ENCODE assay signal across 1 fruit fly cellular context in genomic region chr3R:5211901-5212758, dm6.
TF ChIP-seq lines count a peak whose summit lies in the region.

No protein-coding gene starts in this region.

TF ChIP-seq in whole organism, embryonic, 481 proteins besides CTCF, POLR2A, EP300 and RAD21 (continued from another document and continues in another):
- TF ChIP-seq CG11085 (GFP tag; IDR thresholded peaks at IDR 0.05; lab: Robert Waterston, UW) (no peak), pb (GFP tag; optimal IDR thresholded peaks at IDR 0.05; lab: Kevin White, UChicago) (peak; percentile 74), Nf-YA (GFP tag; IDR thresholded peaks at IDR 0.05; lab: Robert Waterston, UW) (no peak), CG11723 (GFP tag; optimal IDR thresholded peaks at IDR 0.05; lab: Kevin White, UChicago) (peak; percentile 44), CG15696 (tag; optimal IDR thresholded peaks at IDR 0.05; lab: Kevin White, UChicago) (peak; percentile 99), CG6689 (GFP tag; IDR thresholded peaks at IDR 0.05; lab: Robert Waterston, UW) (peak; percentile 78), CG7745 (tag; optimal IDR thresholded peaks at IDR 0.05; lab: Kevin White, UChicago) (peak; percentile 52), CG12744 (GFP tag; optimal IDR thresholded peaks at IDR 0.05; lab: Kevin White, UChicago) (peak; percentile 42), trem (tag; optimal IDR thresholded peaks at IDR 0.05; lab: Kevin White, UChicago) (peak; percentile 92), tio (GFP tag; optimal IDR thresholded peaks at IDR 0.05; lab: Kevin White, UChicago) (peak; percentile 74), CG33213 (GFP tag; optimal IDR thresholded peaks at IDR 0.05; lab: Kevin White, UChicago) (peak; percentile 70), zf30C (GFP tag; optimal IDR thresholded peaks at IDR 0.05; lab: Kevin White, UChicago) (peak; percentile 100), CG4282 (GFP tag; optimal IDR thresholded peaks at IDR 0.05; lab: Kevin White, UChicago) (peak; percentile 28), CG7928 (GFP tag; optimal IDR thresholded peaks at IDR 0.05; lab: Kevin White, UChicago) (no peak), Hr78 (GFP tag; optimal IDR thresholded peaks at IDR 0.05; lab: Kevin White, UChicago) (peak in 1 of 2 experiments; percentile 6), fu2 (GFP tag; optimal IDR thresholded peaks at IDR 0.05; lab: Kevin White, UChicago) (no peak), ab (GFP tag; optimal IDR thresholded peaks at IDR 0.05; lab: Kevin White, UChicago) (peak; percentile 59), usp (GFP tag; optimal IDR thresholded peaks at IDR 0.05; lab: Kevin White, UChicago) (no peak), Nf-YB (GFP tag; optimal IDR thresholded peaks at IDR 0.05; lab: Kevin White, UChicago) (peak; percentile 63), CG10267 (tag; optimal IDR thresholded peaks at IDR 0.05; lab: Kevin White, UChicago) (peak; percentile 87), Ets65A (GFP tag; lab: Kevin White, UChicago) (peak; percentile 97), Ssrp (tag; optimal IDR thresholded peaks at IDR 0.05; lab: Kevin White, UChicago) (peak; percentile 79), CG14860 (GFP tag; IDR thresholded peaks at IDR 0.05; lab: Robert Waterston, UW; ENCODE audit: partially characterized antibody) (no peak), kay (GFP tag; optimal IDR thresholded peaks at IDR 0.05; lab: Kevin White, UChicago) (peak; percentile 45), Hr39 (optimal IDR thresholded peaks at IDR 0.05; lab: Kevin White, UChicago) (no peak), CG7987 (GFP tag; optimal IDR thresholded peaks at IDR 0.05; lab: Kevin White, UChicago) (peak; percentile 23), Eip74EF (GFP tag; optimal IDR thresholded peaks at IDR 0.05; lab: Kevin White, UChicago) (no peak), CHES-1-like (GFP tag; optimal IDR thresholded peaks at IDR 0.05; lab: Kevin White, UChicago) (peak; percentile 69), CG6254 (GFP tag; optimal IDR thresholded peaks at IDR 0.05; lab: Kevin White, UChicago) (peak; percentile 78), CG7963 (GFP tag; IDR thresholded peaks at IDR 0.05; lab: Robert Waterston, UW; ENCODE audit: partially characterized antibody) (no peak), inv (GFP tag; IDR thresholded peaks at IDR 0.05; lab: Robert Waterston, UW; ENCODE audit: partially characterized antibody) (no peak), CG31388 (GFP tag; optimal IDR thresholded peaks at IDR 0.05; lab: Kevin White, UChicago) (peak; percentile 26), Lim3 (GFP tag; IDR thresholded peaks at IDR 0.05; lab: Robert Waterston, UW) (no peak), Adf1 (GFP tag; IDR thresholded peaks at IDR 0.05; lab: Robert Waterston, UW) (no peak), her (GFP tag; optimal IDR thresholded peaks at IDR 0.05; lab: Kevin White, UChicago) (peak; percentile 66), crol (GFP tag; IDR thresholded peaks at IDR 0.05; lab: Robert Waterston, UW) (no peak), lola (GFP tag; optimal IDR thresholded peaks at IDR 0.05; lab: Kevin White, UChicago) (peak in 1 of 3 experiments; percentile 96), lilli (GFP tag; optimal IDR thresholded peaks at IDR 0.05; lab: Kevin White, UChicago) (peak; percentile 66), CG7357 (GFP tag; IDR thresholded peaks at IDR 0.05; lab: Robert Waterston, UW) (peak; percentile 46; the same call in 1 of the 3 replicates), ase (GFP tag; IDR thresholded peaks at IDR 0.05; lab: Robert Waterston, UW) (no peak), Trl (optimal IDR thresholded peaks at IDR 0.05; lab: Kevin White, UChicago) (no peak), Trl (GFP tag; optimal IDR thresholded peaks at IDR 0.05; lab: Kevin White, UChicago) (peak; percentile 84), aop (GFP tag; IDR thresholded peaks at IDR 0.05; lab: Robert Waterston, UW) (no peak), HmgD (GFP tag; optimal IDR thresholded peaks at IDR 0.05; lab: Kevin White, UChicago) (peak; percentile 14), bigmax (GFP tag; optimal IDR thresholded peaks at IDR 0.05; lab: Kevin White, UChicago) (no peak), gt (GFP tag; IDR thresholded peaks at IDR 0.05; lab: Robert Waterston, UW) (peak; percentile 51; the same call in 1 of the 2 replicates), stwl (tag; optimal IDR thresholded peaks at IDR 0.05; lab: Kevin White, UChicago) (peak; percentile 70), CG3847 (GFP tag; IDR thresholded peaks at IDR 0.05; lab: Robert Waterston, UW) (no peak), corto (GFP tag; optimal IDR thresholded peaks at IDR 0.05; lab: Kevin White, UChicago) (no peak), CG1602 (GFP tag; optimal IDR thresholded peaks at IDR 0.05; lab: Kevin White, UChicago) (peak; percentile 86), CG1233 (GFP tag; optimal IDR thresholded peaks at IDR 0.05; lab: Kevin White, UChicago) (peak; percentile 82), CG11560 (tag; IDR thresholded peaks at IDR 0.05; lab: Robert Waterston, UW) (no peak), BEAF-32 (GFP tag; optimal IDR thresholded peaks at IDR 0.05; lab: Kevin White, UChicago) (no peak), CG10565 (GFP tag; optimal IDR thresholded peaks at IDR 0.05; lab: Kevin White, UChicago) (peak; percentile 60), CG2120 (GFP tag; optimal IDR thresholded peaks at IDR 0.05; lab: Kevin White, UChicago) (no peak), jigr1 (GFP tag; IDR thresholded peaks at IDR 0.05; lab: Robert Waterston, UW) (no peak), CG11456 (GFP tag; IDR thresholded peaks at IDR 0.05; lab: Robert Waterston, UW) (no peak), Side (GFP tag; optimal IDR thresholded peaks at IDR 0.05; lab: Kevin White, UChicago) (peak; percentile 79), Six4 (GFP tag; optimal IDR thresholded peaks at IDR 0.05; lab: Kevin White, UChicago) (peak; percentile 80), gcm2 (GFP tag; optimal IDR thresholded peaks at IDR 0.05; lab: Kevin White, UChicago) (peak; percentile 24), CG12219 (GFP tag; optimal IDR thresholded peaks at IDR 0.05; lab: Kevin White, UChicago) (peak; percentile 68), Camta (GFP tag; optimal IDR thresholded peaks at IDR 0.05; lab: Kevin White, UChicago) (peak; percentile 72), cato (GFP tag; optimal IDR thresholded peaks at IDR 0.05; lab: Kevin White, UChicago; ENCODE audit: borderline replicate concordance) (peak; percentile 46), cg (GFP tag; optimal IDR thresholded peaks at IDR 0.05; lab: Kevin White, UChicago) (peak; percentile 32), CG42726 (GFP tag; IDR thresholded peaks at IDR 0.05; lab: Robert Waterston, UW; ENCODE audit: partially characterized antibody) (no peak), fd96Cb (tag; optimal IDR thresholded peaks at IDR 0.05; lab: Kevin White, UChicago) (peak; percentile 81), CG3838 (GFP tag; optimal IDR thresholded peaks at IDR 0.05; lab: Kevin White, UChicago) (no peak), CG16813 (GFP tag; IDR thresholded peaks at IDR 0.05; lab: Robert Waterston, UW; ENCODE audit: partially characterized antibody) (no peak), CG4360 (GFP tag; IDR thresholded peaks at IDR 0.05; lab: Robert Waterston, UW) (no peak), ERR (GFP tag; optimal IDR thresholded peaks at IDR 0.05; lab: Kevin White, UChicago) (no peak), yki (optimal IDR thresholded peaks at IDR 0.05; lab: Kevin White, UChicago) (no peak), kni (GFP tag; optimal IDR thresholded peaks at IDR 0.05; lab: Kevin White, UChicago) (peak; percentile 97), salm (tag; optimal IDR thresholded peaks at IDR 0.05; lab: Kevin White, UChicago) (peak; percentile 22), H2.0 (GFP tag; IDR thresholded peaks at IDR 0.05; lab: Robert Waterston, UW) (peak; percentile 37; the same call in 1 of the 2 replicates), CG10431 (GFP tag; optimal IDR thresholded peaks at IDR 0.05; lab: Kevin White, UChicago) (peak; percentile 33), CG9609 (GFP tag; optimal IDR thresholded peaks at IDR 0.05; lab: Kevin White, UChicago) (peak; percentile 77), CG8478 (optimal IDR thresholded peaks at IDR 0.05; lab: Kevin White, UChicago) (no peak), slp2 (GFP tag; optimal IDR thresholded peaks at IDR 0.05; lab: Kevin White, UChicago) (peak; percentile 82), CG11504 (tag; optimal IDR thresholded peaks at IDR 0.05; lab: Kevin White, UChicago) (peak; percentile 73), CG10654 (GFP tag; optimal IDR thresholded peaks at IDR 0.05; lab: Kevin White, UChicago) (peak; percentile 52), odd (GFP tag; optimal IDR thresholded peaks at IDR 0.05; lab: Kevin White, UChicago) (peak; percentile 12), nau (GFP tag; optimal IDR thresholded peaks at IDR 0.05; lab: Kevin White, UChicago) (no peak), CG17361 (GFP tag; IDR thresholded peaks at IDR 0.05; lab: Robert Waterston, UW) (peak; percentile 87), Dek (tag; optimal IDR thresholded peaks at IDR 0.05; lab: Kevin White, UChicago) (no peak), CG5245 (GFP tag; optimal IDR thresholded peaks at IDR 0.05; lab: Kevin White, UChicago) (peak; percentile 52), bcd (GFP tag; optimal IDR thresholded peaks at IDR 0.05; lab: Kevin White, UChicago) (peak; percentile 37), NfI (GFP tag; optimal IDR thresholded peaks at IDR 0.05; lab: Kevin White, UChicago) (no peak), E2f2 (GFP tag; IDR thresholded peaks at IDR 0.05; lab: Robert Waterston, UW) (peak; percentile 15; the same call in 1 of the 2 replicates), ATbp (GFP tag; optimal IDR thresholded peaks at IDR 0.05; lab: Kevin White, UChicago) (peak; percentile 39), unpg (GFP tag; optimal IDR thresholded peaks at IDR 0.05; lab: Kevin White, UChicago) (peak; percentile 77), CG3281 (GFP tag; optimal IDR thresholded peaks at IDR 0.05; lab: Kevin White, UChicago) (no peak), CG11398 (GFP tag; optimal IDR thresholded peaks at IDR 0.05; lab: Kevin White, UChicago) (peak; percentile 74), CG2875 (GFP tag; optimal IDR thresholded peaks at IDR 0.05; lab: Kevin White, UChicago) (peak; percentile 71), YL-1 (GFP tag; optimal IDR thresholded peaks at IDR 0.05; lab: Kevin White, UChicago) (no peak), Hmr (GFP tag; optimal IDR thresholded peaks at IDR 0.05; lab: Kevin White, UChicago) (no peak), scrt (GFP tag; optimal IDR thresholded peaks at IDR 0.05; lab: Kevin White, UChicago) (no peak), eve (GFP tag; optimal IDR thresholded peaks at IDR 0.05; lab: Kevin White, UChicago) (peak; percentile 87 to 88), CG9727 (GFP tag; optimal IDR thresholded peaks at IDR 0.05; lab: Kevin White, UChicago) (peak; percentile 96), vfl (GFP tag; optimal IDR thresholded peaks at IDR 0.05; lab: Kevin White, UChicago) (peak; percentile 82), CG9932 (GFP tag; IDR thresholded peaks at IDR 0.05; lab: Robert Waterston, UW) (no peak), dati (GFP tag; IDR thresholded peaks at IDR 0.05; lab: Robert Waterston, UW) (no peak), bowl (GFP tag; IDR thresholded peaks at IDR 0.05; lab: Robert Waterston, UW) (no peak), NFAT (GFP tag; IDR thresholded peaks at IDR 0.05; lab: Robert Waterston, UW) (no peak), Mes4 (GFP tag; optimal IDR thresholded peaks at IDR 0.05; lab: Kevin White, UChicago) (peak; percentile 72), ken (GFP tag; IDR thresholded peaks at IDR 0.05; lab: Robert Waterston, UW) (no peak), mam (GFP tag; optimal IDR thresholded peaks at IDR 0.05; lab: Kevin White, UChicago) (peak; percentile 3), zen2 (GFP tag; IDR thresholded peaks at IDR 0.05; lab: Robert Waterston, UW; ENCODE audit: partially characterized antibody) (no peak), CG11695 (GFP tag; IDR thresholded peaks at IDR 0.05; lab: Robert Waterston, UW) (peak; percentile 64; the same call in 1 of the 3 replicates), phol (tag; optimal IDR thresholded peaks at IDR 0.05; lab: Kevin White, UChicago) (peak; percentile 85), lab (GFP tag; optimal IDR thresholded peaks at IDR 0.05; lab: Kevin White, UChicago) (peak; percentile 10), Hand (GFP tag; optimal IDR thresholded peaks at IDR 0.05; lab: Kevin White, UChicago) (no peak), schlank (tag; optimal IDR thresholded peaks at IDR 0.05; lab: Kevin White, UChicago) (no peak), CG17612 (GFP tag; IDR thresholded peaks at IDR 0.05; lab: Robert Waterston, UW) (no peak), CG31365 (tag; optimal IDR thresholded peaks at IDR 0.05; lab: Kevin White, UChicago) (no peak), dimm (GFP tag; IDR thresholded peaks at IDR 0.05; lab: Robert Waterston, UW) (no peak), sens (GFP tag; lab: Kevin White, UChicago) (peak; percentile 98), Sin3A (optimal IDR thresholded peaks at IDR 0.05; lab: Kevin White, UChicago) (no peak), Atf3 (GFP tag; optimal IDR thresholded peaks at IDR 0.05; lab: Kevin White, UChicago) (peak; percentile 68), tll (GFP tag; optimal IDR thresholded peaks at IDR 0.05; lab: Kevin White, UChicago) (peak in 1 of 2 experiments; percentile 44), CG15011 (GFP tag; optimal IDR thresholded peaks at IDR 0.05; lab: Kevin White, UChicago) (peak; percentile 40), CG14965 (GFP tag; optimal IDR thresholded peaks at IDR 0.05; lab: Kevin White, UChicago; ENCODE audit: borderline replicate concordance) (peak; percentile 41), Atf-2 (GFP tag; optimal IDR thresholded peaks at IDR 0.05; lab: Kevin White, UChicago) (peak; percentile 85), so (GFP tag; IDR thresholded peaks at IDR 0.05; lab: Robert Waterston, UW) (0 out of 3 replicates have a peak, but pooled peaks have one; percentile 45), Max (GFP tag; optimal IDR thresholded peaks at IDR 0.05; lab: Kevin White, UChicago) (peak; percentile 53), ftz-f1 (GFP tag; optimal IDR thresholded peaks at IDR 0.05; lab: Kevin White, UChicago) (no peak), CG11696 (GFP tag; IDR thresholded peaks at IDR 0.05; lab: Robert Waterston, UW) (no peak), CG7556 (GFP tag; optimal IDR thresholded peaks at IDR 0.05; lab: Kevin White, UChicago) (peak; percentile 78), Neu2 (GFP tag; optimal IDR thresholded peaks at IDR 0.05; lab: Kevin White, UChicago; ENCODE audit: borderline replicate concordance) (peak; percentile 90), CG8359 (GFP tag; optimal IDR thresholded peaks at IDR 0.05; lab: Kevin White, UChicago; ENCODE audit: borderline replicate concordance) (peak; percentile 74), Doc2 (GFP tag; IDR thresholded peaks at IDR 0.05; lab: Robert Waterston, UW) (no peak), CG2116 (GFP tag; optimal IDR thresholded peaks at IDR 0.05; lab: Kevin White, UChicago) (peak; percentile 30), CG5180 (GFP tag; optimal IDR thresholded peaks at IDR 0.05; lab: Kevin White, UChicago) (peak; percentile 36), peb (GFP tag; IDR thresholded peaks at IDR 0.05; lab: Robert Waterston, UW) (peak; percentile 51; the same call in 1 of the 2 replicates)
